Worm (Caenorhabditis elegans) whole organism, L4/young adult: ENCODE measurements around the gene C25G4.7.
"Not testable (repeated sequence)": the region's sequence is repeated elsewhere in the genome, so short reads cannot be mapped to it uniquely, and the experiment has no call there.

Experiments used
- W03F9.2 ChIP-seq: fragments of 150-350 bp; optimal IDR thresholded peaks from 2 replicates; lab custom pipeline; 2014; ENCODE audit warnings: missing biosample characterization, missing genetic modification characterization
- dao-5 ChIP-seq: sonication (generic microtip); optimal IDR thresholded peaks from 2 replicates; lab custom pipeline; 2016; ENCODE audit warnings: missing genotype, missing genetic modification characterization, moderate library complexity, missing compliant biosample characterization
- him-1 ChIP-seq: sonication (generic microtip); optimal IDR thresholded peaks from 2 replicates; lab custom pipeline; 2016; ENCODE audit warnings: missing genotype, missing genetic modification reagents, missing genetic modification characterization, missing compliant biosample characterization

DNA sequence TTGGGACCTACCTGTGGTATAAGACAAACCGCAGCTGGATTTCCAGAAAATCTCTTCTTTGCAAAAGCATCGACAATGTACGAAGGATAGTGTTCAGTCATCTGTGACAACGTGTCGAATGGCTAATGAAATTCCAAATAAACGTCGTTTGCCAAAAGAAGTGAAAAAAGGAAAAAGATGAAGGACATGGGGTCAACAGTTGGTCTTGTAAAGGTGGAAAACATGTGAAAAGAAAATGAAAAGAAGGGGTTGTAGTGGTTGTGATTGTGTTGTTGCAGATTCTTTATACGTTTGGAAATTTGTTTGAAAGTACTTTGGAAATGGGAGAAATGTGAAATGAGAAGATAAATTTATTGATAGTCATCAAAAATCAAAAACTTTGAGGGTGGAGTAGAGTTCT is 27.8 kb downstream of the C25G4.7 start, which contains the start of gene T04A11.4:
- not testable (repeated sequence) for TF ChIP-seq W03F9.2 (tag; lab: Kevin White, UChicago); him-1; dao-5 (tag; lab: Kevin White, UChicago)
